Worm (Caenorhabditis elegans) whole organism, L1 larva: ENCODE measurements around the gene ndub-8.

Experiments
- C16A3.4 ChIP-seq: fragments of 150-350 bp; optimal IDR thresholded peaks from 2 replicates; lab custom pipeline; 2014; ENCODE audit warnings: missing biosample characterization, missing genetic modification characterization
- alr-1 ChIP-seq: fragments of 200-800 bp; sonication (Bioruptor generic); optimal IDR thresholded peaks from 2 replicates; lab custom pipeline; 2018; ENCODE audit warnings: borderline replicate concordance, mild to moderate bottlenecking, missing genetic modification characterization, missing compliant biosample characterization
- aly-2 ChIP-seq: fragments of 150-350 bp; optimal IDR thresholded peaks from 2 replicates; lab custom pipeline; 2014; ENCODE audit warnings: missing biosample characterization, missing genetic modification characterization
- ama-1 ChIP-seq: fragments of 150-350 bp; optimal IDR thresholded peaks from 2 replicates; lab custom pipeline; 2014
- ceh-63 ChIP-seq: fragments of 200-800 bp; sonication (Bioruptor generic); optimal IDR thresholded peaks from 2 replicates; lab custom pipeline; 2018; ENCODE audit warnings: mild to moderate bottlenecking, missing genetic modification characterization, missing compliant biosample characterization
- ceh-8 ChIP-seq: fragments of 200-800 bp; sonication (Bioruptor generic); optimal IDR thresholded peaks from 2 replicates; lab custom pipeline; 2018; ENCODE audit warnings: mild to moderate bottlenecking, missing genetic modification characterization, moderate library complexity, missing compliant biosample characterization
- ceh-82 ChIP-seq, 3 experiments: fragments of 150-350 bp in 1 of 3; sonication (generic microtip) in 2 of 3; optimal IDR thresholded peaks; 2 replicates each; lab custom pipeline; 2014 to 2017; ENCODE audit warnings: missing biosample characterization in 3 of 3, missing genetic modification characterization in 3 of 3
- ces-1 ChIP-seq: fragments of 150-350 bp; optimal IDR thresholded peaks from 2 replicates; lab custom pipeline; 2014; ENCODE audit warnings: missing biosample characterization, missing genetic modification reagents, missing genetic modification characterization
- dpl-1 ChIP-seq, 3 experiments: fragments of 150-350 bp in 2 of 3; sonication (generic microtip) in 1 of 3; optimal IDR thresholded peaks; 2 replicates each; lab custom pipeline; 2014 to 2017; ENCODE audit warnings: missing biosample characterization in 3 of 3, missing genetic modification characterization in 3 of 3, missing genetic modification reagents in 3 of 3
- dsc-1 ChIP-seq: sonication (generic microtip); optimal IDR thresholded peaks from 2 replicates; lab custom pipeline; 2016; ENCODE audit warnings: mild to moderate bottlenecking, missing genetic modification characterization, missing compliant biosample characterization
- efl-1 ChIP-seq, 4 experiments: fragments of 150-350 bp; optimal IDR thresholded peaks in 3 of 4; peaks in 1 of 4; 1 replicate in 1 of 4; 2 replicates in 3 of 4; lab custom pipeline; 2014; ENCODE audit warnings: missing biosample characterization in 2 of 4, missing genetic modification characterization in 2 of 4, missing genetic modification reagents in 2 of 4
- elt-2 ChIP-seq: sonication (generic microtip); optimal IDR thresholded peaks from 2 replicates; lab custom pipeline; 2016; ENCODE audit warnings: missing genetic modification characterization, mild to moderate bottlenecking, inconsistent platforms, missing compliant biosample characterization, missing genetic modification reagents
- elt-3 ChIP-seq, 6 experiments: fragments of 150-350 bp in 1 of 6; sonication (generic microtip); optimal IDR thresholded peaks; 2 replicates each; lab custom pipeline; 2017 to 2018; ENCODE audit warnings: missing biosample characterization in 6 of 6, missing genetic modification characterization in 6 of 6, inconsistent platforms in 1 of 6
- ets-5 ChIP-seq: fragments of 200-800 bp; sonication (Bioruptor generic); IDR thresholded peaks from 2 replicates; pipeline ENCODE4 v1.3.6; 2022; ENCODE audit warnings: missing genetic modification characterization, missing compliant biosample characterization
- jun-1 ChIP-seq: fragments of 150-350 bp; optimal IDR thresholded peaks from 2 replicates; lab custom pipeline; 2014; ENCODE audit warnings: missing biosample characterization, missing genetic modification reagents, missing genetic modification characterization
- lin-13 ChIP-seq: fragments of 150-350 bp; optimal IDR thresholded peaks from 2 replicates; lab custom pipeline; 2014; ENCODE audit warnings: missing biosample characterization, missing genetic modification reagents, missing genetic modification characterization
- lin-14 ChIP-seq: fragments of 200-800 bp; sonication (Bioruptor generic); optimal IDR thresholded peaks from 2 replicates; lab custom pipeline; 2018; ENCODE audit warnings: mild to moderate bottlenecking, missing genetic modification characterization, moderate library complexity, missing compliant biosample characterization
- lin-35 ChIP-seq, 2 experiments: fragments of 150-350 bp; optimal IDR thresholded peaks; 2 replicates each; lab custom pipeline; 2014; ENCODE audit warnings: missing biosample characterization in 2 of 2, missing genetic modification characterization in 2 of 2, missing genetic modification reagents in 2 of 2
- lsy-2 ChIP-seq, 2 experiments: fragments of 150-350 bp; optimal IDR thresholded peaks; 2 replicates each; lab custom pipeline; 2014; ENCODE audit warnings: missing biosample characterization in 2 of 2, missing genetic modification characterization in 2 of 2
- mdl-1 ChIP-seq, 2 experiments: fragments of 150-350 bp; optimal IDR thresholded peaks; 2 replicates each; lab custom pipeline; 2014 to 2017; ENCODE audit warnings: missing biosample characterization in 2 of 2, missing genetic modification characterization in 2 of 2, inconsistent platforms in 1 of 2
- nhr-11 ChIP-seq: fragments of 150-350 bp; optimal IDR thresholded peaks from 2 replicates; lab custom pipeline; 2014; ENCODE audit warnings: missing biosample characterization, missing genetic modification characterization
- nhr-12 ChIP-seq: sonication (generic microtip); optimal IDR thresholded peaks from 2 replicates; lab custom pipeline; 2017; ENCODE audit warnings: missing biosample characterization, missing genetic modification characterization
- nhr-20 ChIP-seq: sonication (generic microtip); optimal IDR thresholded peaks from 2 replicates; lab custom pipeline; 2016; ENCODE audit warnings: mild to moderate bottlenecking, missing genetic modification characterization, missing compliant biosample characterization
- nhr-47 ChIP-seq: sonication (generic microtip); optimal IDR thresholded peaks from 2 replicates; lab custom pipeline; 2016; ENCODE audit warnings: mild to moderate bottlenecking, missing genetic modification characterization, moderate library complexity, missing compliant biosample characterization
- nhr-71 ChIP-seq: sonication (generic microtip); optimal IDR thresholded peaks from 2 replicates; lab custom pipeline; 2016; ENCODE audit warnings: mild to moderate bottlenecking, missing genetic modification characterization, moderate library complexity, missing compliant biosample characterization
- nhr-85 ChIP-seq: sonication (generic microtip); peaks from one replicate; lab custom pipeline; 2016; ENCODE audit warnings: missing genetic modification characterization, inconsistent platforms, missing compliant biosample characterization
- pax-3 ChIP-seq: fragments of 200-800 bp; sonication (Bioruptor generic); optimal IDR thresholded peaks from 2 replicates; lab custom pipeline; 2018; ENCODE audit warnings: mild to moderate bottlenecking, missing genetic modification characterization, moderate library complexity, missing compliant biosample characterization
- pqm-1 ChIP-seq: sonication (generic microtip); optimal IDR thresholded peaks from 3 replicates; lab custom pipeline; 2017; ENCODE audit warnings: missing biosample characterization, missing genetic modification characterization
- rnt-1 ChIP-seq: sonication (generic microtip); optimal IDR thresholded peaks from 2 replicates; lab custom pipeline; 2016; ENCODE audit warnings: mild to moderate bottlenecking, missing genetic modification characterization, moderate library complexity, missing compliant biosample characterization
- skn-1 ChIP-seq: fragments of 150-350 bp; optimal IDR thresholded peaks from 2 replicates; lab custom pipeline; 2014; ENCODE audit warnings: missing biosample characterization, missing genetic modification characterization
- snpc-4 ChIP-seq: fragments of 150-350 bp; optimal IDR thresholded peaks from 2 replicates; lab custom pipeline; 2014; ENCODE audit warnings: missing biosample characterization, missing genetic modification characterization
- snu-23 ChIP-seq: sonication (generic microtip); optimal IDR thresholded peaks from 2 replicates; lab custom pipeline; 2016; ENCODE audit warnings: missing genetic modification characterization, missing compliant biosample characterization
- sox-4 ChIP-seq: sonication (generic microtip); optimal IDR thresholded peaks from 2 replicates; lab custom pipeline; 2016; ENCODE audit warnings: missing genetic modification characterization, missing compliant biosample characterization
- unc-130 ChIP-seq: fragments of 150-350 bp; optimal IDR thresholded peaks from 2 replicates; lab custom pipeline; 2017; ENCODE audit warnings: missing biosample characterization, missing genetic modification characterization, inconsistent platforms
- unc-30 ChIP-seq: sonication (generic microtip); optimal IDR thresholded peaks from 2 replicates; lab custom pipeline; 2017; ENCODE audit warnings: missing biosample characterization, missing genetic modification characterization
- unc-86 ChIP-seq: sonication (generic microtip); optimal IDR thresholded peaks from 2 replicates; lab custom pipeline; 2016; ENCODE audit warnings: missing genetic modification characterization, missing compliant biosample characterization
- zip-4 ChIP-seq: fragments of 200-800 bp; sonication (Bioruptor generic); optimal IDR thresholded peaks from 2 replicates; lab custom pipeline; 2018; ENCODE audit warnings: mild to moderate bottlenecking, missing genetic modification characterization, moderate library complexity, missing compliant biosample characterization
- ztf-11 ChIP-seq, 2 experiments: sonication (generic microtip); optimal IDR thresholded peaks; 2 replicates each; lab custom pipeline; 2016 to 2017; ENCODE audit warnings: missing genetic modification characterization in 2 of 2, missing biosample characterization in 1 of 2, missing compliant biosample characterization in 1 of 2
- ztf-4 ChIP-seq: fragments of 150-350 bp; optimal IDR thresholded peaks from 2 replicates; lab custom pipeline; 2014; ENCODE audit warnings: missing biosample characterization, missing genetic modification characterization

The ndub-8 gene

DNA sequence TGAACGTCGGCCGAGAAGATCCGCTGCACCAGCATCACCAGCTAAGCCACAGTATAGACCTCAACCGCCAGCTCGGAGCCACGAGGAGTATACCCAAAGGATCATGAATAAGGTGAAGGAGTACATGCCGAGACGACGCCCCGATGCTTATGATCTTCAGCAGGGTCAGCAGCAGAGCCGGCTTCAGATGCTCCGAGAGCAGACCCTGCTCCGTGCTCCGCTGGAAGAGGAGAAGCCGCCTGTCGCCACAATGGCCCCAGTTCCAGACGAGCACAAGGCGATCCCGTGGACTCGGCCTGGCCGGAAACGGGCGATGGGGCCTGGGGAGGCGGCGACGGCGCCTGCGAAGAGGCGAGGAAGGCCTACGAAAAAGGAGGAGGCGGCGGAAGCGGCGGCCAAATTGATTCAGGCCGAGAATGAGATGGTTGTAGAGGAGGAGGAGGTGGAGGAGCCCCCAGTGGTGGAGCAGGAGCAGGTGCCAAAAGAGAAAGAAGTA is 23.7 kb downstream of the ndub-8 start:
- TF ChIP-seq ceh-8 (GFP tag; lab: Kevin White, UChicago) (peak; percentile 40), mdl-1 (tag; optimal IDR thresholded peaks at IDR 0.05; lab: Kevin White, UChicago) (no peak)

DNA sequence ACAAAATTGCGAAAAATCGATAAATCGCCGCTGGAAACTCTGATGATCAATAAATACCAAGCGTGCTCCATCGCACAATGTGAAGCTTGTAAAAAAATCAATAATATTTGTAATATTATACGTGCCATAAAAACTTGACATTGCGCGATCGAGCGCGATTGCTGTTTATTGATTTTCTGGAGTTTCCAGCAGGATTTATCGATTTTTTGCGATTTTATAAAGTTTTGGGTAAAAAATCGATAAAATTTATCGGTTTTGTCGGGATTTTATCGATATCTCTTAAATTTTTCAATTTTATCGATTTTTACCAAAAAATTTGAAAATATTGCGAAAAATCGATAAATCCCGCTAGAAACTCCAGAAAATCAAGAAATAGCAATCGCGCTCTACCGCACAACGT is 27.1 kb downstream of the ndub-8 start:
- TF ChIP-seq jun-1, result no peak
- TF ChIP-seq ceh-63, result no peak
- TF ChIP-seq nhr-12, result no peak
- no peak for TF ChIP-seq snpc-4
- no peak for TF ChIP-seq C16A3.4 (tag; lab: Kevin White, UChicago)
- TF ChIP-seq nhr-71 (tag; lab: Kevin White, UChicago), result no peak
- no peak for TF ChIP-seq lin-35 (GFP tag; optimal IDR thresholded peaks at IDR 0.05; lab: Kevin White, UChicago)
- TF ChIP-seq ets-5 (GFP tag; lab: Robert Waterston, UW), result no peak
- no peak for TF ChIP-seq nhr-20 (tag; lab: Kevin White, UChicago)
- no peak for TF ChIP-seq zip-4 (GFP tag; lab: Kevin White, UChicago)
- no peak for TF ChIP-seq unc-30
- no peak for TF ChIP-seq alr-1
- TF ChIP-seq dpl-1 (GFP tag; optimal IDR thresholded peaks at IDR 0.05; lab: Kevin White, UChicago), result no peak
- no peak for TF ChIP-seq aly-2 (tag; lab: Kevin White, UChicago)
- no peak for TF ChIP-seq pax-3 (tag; lab: Kevin White, UChicago)
- no peak for TF ChIP-seq pqm-1 (tag; lab: Kevin White, UChicago)
- TF ChIP-seq ces-1 (GFP tag; lab: Kevin White, UChicago), result no peak
- TF ChIP-seq elt-2, result no peak
- no peak for TF ChIP-seq nhr-85 (tag; lab: Kevin White, UChicago)
- TF ChIP-seq ceh-8 (GFP tag; lab: Kevin White, UChicago), result no peak

DNA sequence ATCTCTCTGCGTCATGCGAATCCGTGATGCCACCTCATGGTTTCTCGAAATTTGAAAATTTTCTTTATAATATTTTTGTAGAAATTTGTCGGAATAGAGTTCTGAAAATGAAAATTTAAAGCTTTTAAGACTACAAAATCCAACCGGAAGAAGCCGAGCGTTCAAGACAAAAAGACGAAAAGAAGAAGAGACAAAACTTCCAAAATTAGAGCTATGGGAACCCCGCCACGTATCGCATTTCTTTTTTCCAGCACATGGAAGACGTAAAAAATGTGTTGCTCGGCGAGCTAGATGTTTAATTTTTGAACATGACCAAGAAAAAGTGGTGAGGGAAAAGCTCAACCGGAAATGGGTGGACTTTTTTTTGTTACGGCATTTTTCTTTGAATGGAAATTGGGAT is 29.3 kb downstream of the ndub-8 start, which contains the start of gene W02B8.1:
TSS of gene W02B8.1 (minus strand) at position 101 of the 400 bp plus-strand sequence.
- TF ChIP-seq nhr-12 (no peak), ama-1 (lab: Kevin White, UChicago) (no peak)

DNA sequence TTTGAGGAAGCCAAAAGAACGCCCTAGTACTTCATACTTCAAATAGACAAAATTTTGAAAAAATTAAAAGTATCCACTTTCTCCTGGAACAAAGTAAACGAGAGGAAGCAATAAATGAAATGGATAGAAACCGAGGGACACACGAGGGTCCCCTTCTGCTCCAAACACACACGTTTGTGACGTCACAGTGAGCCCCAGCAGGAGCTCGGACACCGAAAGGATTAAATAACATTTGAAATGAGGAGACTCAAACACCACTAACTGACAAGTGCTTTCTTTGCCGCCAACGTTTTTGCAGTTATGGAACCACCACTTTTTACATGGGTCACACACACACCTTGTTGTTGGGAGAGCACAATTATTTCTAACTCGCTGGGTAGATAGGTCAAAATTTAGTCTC is 30.8 kb downstream of the ndub-8 start:
- peak in 1 of 3 experiments; percentile 21 for TF ChIP-seq dpl-1 (GFP tag; optimal IDR thresholded peaks at IDR 0.05; lab: Kevin White, UChicago)
- TF ChIP-seq elt-3 (tag; optimal IDR thresholded peaks at IDR 0.05; lab: Kevin White, UChicago), result no peak
- TF ChIP-seq ztf-11 (tag; optimal IDR thresholded peaks at IDR 0.05; lab: Kevin White, UChicago), result no peak
- TF ChIP-seq nhr-71 (tag; lab: Kevin White, UChicago), result peak; percentile 57
- TF ChIP-seq lin-35 (GFP tag; optimal IDR thresholded peaks at IDR 0.05; lab: Kevin White, UChicago), result peak in 1 of 2 experiments; percentile 9
- peak; percentile 18 to 46 for TF ChIP-seq lsy-2 (tag; optimal IDR thresholded peaks at IDR 0.05; lab: Kevin White, UChicago)
- no peak for TF ChIP-seq skn-1 (tag; lab: Kevin White, UChicago)
- no peak for TF ChIP-seq ceh-82 (tag; optimal IDR thresholded peaks at IDR 0.05; lab: Kevin White, UChicago)
- TF ChIP-seq snu-23 (GFP tag; lab: Kevin White, UChicago), result peak; percentile 50
- peak; percentile 4 for TF ChIP-seq nhr-20 (tag; lab: Kevin White, UChicago)
- TF ChIP-seq dsc-1 (tag; lab: Kevin White, UChicago), result peak; percentile 26
- TF ChIP-seq unc-130 (tag; lab: Kevin White, UChicago), result peak; percentile 31
- peak; percentile 6 for TF ChIP-seq nhr-47
- TF ChIP-seq lin-14 (GFP tag; lab: Kevin White, UChicago), result peak; percentile 73
- peak; percentile 0 for TF ChIP-seq ztf-4 (tag; lab: Kevin White, UChicago)
- TF ChIP-seq rnt-1 (tag; lab: Kevin White, UChicago), result peak; percentile 69
- TF ChIP-seq sox-4 (tag; lab: Kevin White, UChicago), result no peak
- no peak for TF ChIP-seq ets-5 (GFP tag; lab: Robert Waterston, UW)
- TF ChIP-seq unc-86 (tag; lab: Kevin White, UChicago), result no peak
- TF ChIP-seq nhr-11 (tag; lab: Kevin White, UChicago), result no peak
- peak in 1 of 2 experiments; percentile 17 for TF ChIP-seq efl-1 (optimal IDR thresholded peaks at IDR 0.05; lab: Kevin White, UChicago)
- TF ChIP-seq efl-1 (GFP tag; optimal IDR thresholded peaks at IDR 0.05 in 1 of 2; lab: Kevin White, UChicago), result peak in 1 of 2 experiments; percentile 28
- TF ChIP-seq lin-13 (GFP tag; lab: Kevin White, UChicago), result no peak
